Worm (Caenorhabditis elegans) whole organism, mixed stage, embryonic: ENCODE data around the gene daf-31.

Experiments
- ces-1 ChIP-seq: fragments of 150-350 bp; optimal IDR thresholded peaks from 2 replicates; lab custom pipeline; 2014; ENCODE audit warnings: missing biosample characterization, missing genetic modification reagents, missing genetic modification characterization
- elt-1 ChIP-seq: sonication (generic microtip); optimal IDR thresholded peaks from 2 replicates; lab custom pipeline; 2017; ENCODE audit warnings: missing genetic modification characterization, mild to moderate bottlenecking, missing compliant biosample characterization, antibody characterized with exemption, moderate library complexity, borderline replicate concordance; ENCODE audit not compliant: insufficient read depth
- flh-1 ChIP-seq: fragments of 200-800 bp; sonication (Bioruptor generic); optimal IDR thresholded peaks from 2 replicates; lab custom pipeline; 2018; ENCODE audit warnings: mild to moderate bottlenecking, missing genetic modification characterization, moderate library complexity, missing compliant biosample characterization
- ham-2 ChIP-seq: fragments of 200-800 bp; sonication (Bioruptor generic); optimal IDR thresholded peaks from 2 replicates; lab custom pipeline; 2018; ENCODE audit warnings: mild to moderate bottlenecking, missing genetic modification characterization, missing compliant biosample characterization
- lin-13 ChIP-seq: fragments of 150-350 bp; optimal IDR thresholded peaks from 2 replicates; lab custom pipeline; 2014; ENCODE audit warnings: missing biosample characterization, missing genetic modification characterization
- mep-1 ChIP-seq: fragments of 150-350 bp; optimal IDR thresholded peaks from 2 replicates; lab custom pipeline; 2017; ENCODE audit warnings: missing biosample characterization, missing genetic modification reagents, missing genetic modification characterization, inconsistent platforms
- nhr-12 ChIP-seq: fragments of 150-350 bp; optimal IDR thresholded peaks from 2 replicates; lab custom pipeline; 2014; ENCODE audit warnings: missing biosample characterization, missing genetic modification characterization
- nhr-28 ChIP-seq: fragments of 150-350 bp; optimal IDR thresholded peaks from 2 replicates; lab custom pipeline; 2014; ENCODE audit warnings: missing biosample characterization, missing genetic modification characterization
- pha-4 ChIP-seq: fragments of 150-350 bp; optimal IDR thresholded peaks from 2 replicates; lab custom pipeline; 2018; ENCODE audit warnings: missing biosample characterization, missing genetic modification reagents, missing genetic modification characterization
- sem-2 ChIP-seq: fragments of 200-800 bp; sonication (Bioruptor generic); optimal IDR thresholded peaks from 2 replicates; lab custom pipeline; 2018; ENCODE audit warnings: mild to moderate bottlenecking, missing genetic modification characterization, missing compliant biosample characterization
- unc-39 ChIP-seq: fragments of 150-350 bp; optimal IDR thresholded peaks from 2 replicates; lab custom pipeline; 2014; ENCODE audit warnings: missing biosample characterization, missing genetic modification characterization
- unc-62 ChIP-seq: fragments of 150-350 bp; optimal IDR thresholded peaks from 2 replicates; lab custom pipeline; 2014; ENCODE audit warnings: missing biosample characterization, missing genetic modification reagents, missing genetic modification characterization

DNA sequence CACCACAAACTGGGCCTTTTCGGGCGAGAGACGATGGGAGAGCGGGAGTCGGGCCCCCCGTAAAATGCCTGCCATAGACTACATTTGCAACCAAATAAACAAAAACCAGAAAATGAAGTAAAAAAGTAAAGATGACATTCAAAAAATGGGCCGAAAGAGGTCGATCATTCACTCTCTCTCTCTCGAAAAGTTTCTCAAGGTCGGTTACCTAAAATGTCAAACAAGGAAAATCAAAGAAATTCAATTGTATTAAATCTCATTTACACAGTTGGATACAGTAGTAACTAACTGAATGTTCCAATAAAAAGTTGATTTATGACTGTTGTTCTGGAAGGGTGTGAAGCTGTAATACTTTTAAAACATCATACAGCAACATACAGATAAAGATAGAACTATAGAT lies 28.7 kb downstream of the daf-31 start:
- TF ChIP-seq unc-62 (GFP tag; lab: Kevin White, UChicago) (no peak), nhr-28 (tag; lab: Kevin White, UChicago) (no peak), pha-4 (tag; lab: Kevin White, UChicago) (no peak), mep-1 (no peak), flh-1 (GFP tag; lab: Kevin White, UChicago) (no peak), ces-1 (GFP tag; lab: Kevin White, UChicago) (no peak), sem-2 (GFP tag; lab: Kevin White, UChicago) (no peak), unc-39 (tag; lab: Kevin White, UChicago) (no peak), nhr-12 (tag; lab: Kevin White, UChicago) (no peak), elt-1 (no peak), lin-13 (tag; lab: Kevin White, UChicago) (no peak), ham-2 (no peak)
